Worm (Caenorhabditis elegans): ENCODE measurements around the gene F34H10.1.

DNA sequence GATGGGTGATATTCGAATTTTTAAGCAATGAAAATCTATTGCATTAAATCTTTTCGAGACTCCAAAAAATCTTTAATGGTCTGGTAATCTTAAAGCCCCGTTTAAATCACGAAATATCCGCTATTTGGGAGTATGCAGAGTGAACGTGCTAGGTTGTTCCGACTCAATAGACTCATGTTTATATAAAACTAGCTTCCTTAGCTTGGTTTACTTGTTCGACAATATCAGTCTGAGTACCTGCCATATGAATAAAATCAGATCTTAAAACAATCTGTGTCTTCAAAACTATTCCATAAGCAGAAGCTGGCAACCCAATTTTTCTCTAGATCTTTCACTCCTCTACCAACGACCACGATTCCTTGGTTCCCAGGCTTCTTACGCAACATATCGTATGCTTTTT is 22.7 kb upstream of the F34H10.1 start:
- no peak for TF ChIP-seq lsy-2 (tag; optimal IDR thresholded peaks at IDR 0.05)
- no peak for TF ChIP-seq unc-62 (GFP tag; optimal IDR thresholded peaks at IDR 0.05)
- no peak for TF ChIP-seq nhr-28 (tag; optimal IDR thresholded peaks at IDR 0.05)
- TF ChIP-seq snpc-4 (tag; optimal IDR thresholded peaks at IDR 0.05) = no peak
- TF ChIP-seq nhr-76 (tag; optimal IDR thresholded peaks at IDR 0.05) = no peak
- no peak for TF ChIP-seq flh-1 (GFP tag; optimal IDR thresholded peaks at IDR 0.05)
- TF ChIP-seq unc-39 (tag; optimal IDR thresholded peaks at IDR 0.05) = no peak
- TF ChIP-seq pha-4 (tag; optimal IDR thresholded peaks at IDR 0.05) = no peak
- no peak for TF ChIP-seq bed-3 (GFP tag; optimal IDR thresholded peaks at IDR 0.05)
- no peak for TF ChIP-seq nhr-2 (tag; optimal IDR thresholded peaks at IDR 0.05)
- TF ChIP-seq blmp-1 (tag; optimal IDR thresholded peaks at IDR 0.05) = no peak
- TF ChIP-seq nhr-237 (tag; optimal IDR thresholded peaks at IDR 0.05) = no peak
- no peak for TF ChIP-seq ztf-11 (tag; optimal IDR thresholded peaks at IDR 0.05)
- TF ChIP-seq hlh-1 (tag; optimal IDR thresholded peaks at IDR 0.05) = no peak

All from whole organism, mixed stage, embryonic.